Fruit fly (Drosophila melanogaster) whole organism, embryonic: ENCODE measurements around the gene Baldspot.

ENCODE experiments used
- Abd-B ChIP-seq: fragments of 200-800 bp; sonication (Bioruptor generic); optimal IDR thresholded peaks from 2 replicates; lab custom pipeline; 2018; ENCODE audit warnings: missing biosample characterization, mild to moderate bottlenecking, missing genetic modification characterization, moderate library complexity
- Awh ChIP-seq: fragments of 200-800 bp; sonication (Bioruptor generic); IDR thresholded peaks from 2 replicates; pipeline ENCODE4, ENCODE4 v1.3.6; 2022; ENCODE audit warnings: missing biosample characterization, missing genetic modification characterization
- CG10274 ChIP-seq: fragments of 200-800 bp; sonication (Bioruptor generic); optimal IDR thresholded peaks from 3 replicates; lab custom pipeline; 2017; ENCODE audit warnings: missing biosample characterization, mild to moderate bottlenecking, missing genetic modification characterization
- CG10321 ChIP-seq: fragments of 200-800 bp; sonication (Bioruptor generic); IDR thresholded peaks from 2 replicates; pipeline ENCODE4 v1.3.6; 2022; ENCODE audit warnings: missing biosample characterization, missing genetic modification characterization
- CG10543 ChIP-seq: fragments of 200-800 bp; sonication (Bioruptor generic); optimal IDR thresholded peaks from 3 replicates; lab custom pipeline; 2017; ENCODE audit warnings: missing biosample characterization, mild to moderate bottlenecking, missing genetic modification characterization, moderate library complexity
- CG11504 ChIP-seq: fragments of 200-800 bp; sonication (Bioruptor generic); optimal IDR thresholded peaks from 3 replicates; lab custom pipeline; 2019; ENCODE audit warnings: missing biosample characterization, mild to moderate bottlenecking, missing genetic modification characterization, moderate library complexity
- CG11695 ChIP-seq: fragments of 200-800 bp; sonication (Bioruptor generic); IDR thresholded peaks from 3 replicates; pipeline ENCODE4 v1.3.6; 2022; ENCODE audit warnings: missing biosample characterization, missing genetic modification characterization
- CG15269 ChIP-seq: fragments of 200-800 bp; sonication (Bioruptor generic); optimal IDR thresholded peaks from 2 replicates; lab custom pipeline; 2018; ENCODE audit warnings: missing biosample characterization, mild to moderate bottlenecking, missing genetic modification characterization, moderate library complexity
- CG15514 ChIP-seq: fragments of 200-800 bp; sonication (Bioruptor generic); optimal IDR thresholded peaks from 3 replicates; lab custom pipeline; 2017; ENCODE audit warnings: missing biosample characterization, missing genetic modification characterization, mild to moderate bottlenecking, moderate library complexity, missing genetic modification reagents
- CG16863 ChIP-seq: fragments of 200-800 bp; sonication (Bioruptor generic); optimal IDR thresholded peaks from 3 replicates; lab custom pipeline; 2016; ENCODE audit warnings: missing biosample characterization, missing genetic modification characterization
- CG17359 ChIP-seq: fragments of 200-800 bp; sonication (Bioruptor generic); optimal IDR thresholded peaks from 3 replicates; lab custom pipeline; 2018; ENCODE audit warnings: missing biosample characterization, mild to moderate bottlenecking, missing genetic modification characterization, moderate library complexity
- CG33557 ChIP-seq: fragments of 200-800 bp; sonication (Bioruptor generic); optimal IDR thresholded peaks from 2 replicates; lab custom pipeline; 2019; ENCODE audit warnings: missing biosample characterization, mild to moderate bottlenecking, missing genetic modification characterization, moderate library complexity
- CG3847 ChIP-seq: fragments of 200-800 bp; sonication (Bioruptor generic); IDR thresholded peaks from 2 replicates; pipeline ENCODE4 v1.3.6; 2022; ENCODE audit warnings: missing biosample characterization, missing genetic modification characterization
- CG6689 ChIP-seq: fragments of 200-800 bp; sonication (Bioruptor generic); IDR thresholded peaks from 2 replicates; pipeline ENCODE4 v1.3.6; 2022; ENCODE audit warnings: missing biosample characterization, missing genetic modification characterization
- CG7271 ChIP-seq: fragments of 200-800 bp; sonication (Bioruptor generic); optimal IDR thresholded peaks from 2 replicates; lab custom pipeline; 2018; ENCODE audit warnings: missing biosample characterization, mild to moderate bottlenecking, missing genetic modification characterization, moderate library complexity
- CG7556 ChIP-seq: fragments of 200-800 bp; sonication (Bioruptor generic); optimal IDR thresholded peaks from 2 replicates; lab custom pipeline; 2017; ENCODE audit warnings: missing biosample characterization, mild to moderate bottlenecking, missing genetic modification characterization
- CG7745 ChIP-seq: fragments of 200-800 bp; sonication (Bioruptor generic); optimal IDR thresholded peaks from 2 replicates; lab custom pipeline; 2018; ENCODE audit warnings: missing biosample characterization, mild to moderate bottlenecking, missing genetic modification characterization, moderate library complexity
- CG8388 ChIP-seq: fragments of 200-800 bp; sonication (Bioruptor generic); optimal IDR thresholded peaks from 2 replicates; lab custom pipeline; 2019; ENCODE audit warnings: missing biosample characterization, mild to moderate bottlenecking, missing genetic modification characterization, moderate library complexity
- Chrac-16 ChIP-seq: fragments of 200-800 bp; sonication (Bioruptor generic); optimal IDR thresholded peaks from 3 replicates; lab custom pipeline; 2016; ENCODE audit warnings: missing biosample characterization, missing genetic modification characterization
- Ets97D ChIP-seq: fragments of 200-800 bp; sonication (Bioruptor generic); optimal IDR thresholded peaks from 3 replicates; lab custom pipeline; 2016; ENCODE audit warnings: missing biosample characterization, missing genetic modification characterization
- Hmx ChIP-seq: fragments of 200-800 bp; sonication (Bioruptor generic); optimal IDR thresholded peaks from 2 replicates; lab custom pipeline; 2016; ENCODE audit warnings: missing biosample characterization, missing genetic modification characterization
- Hr39 ChIP-seq: fragments of >200 bp; optimal IDR thresholded peaks from 2 replicates; lab custom pipeline; 2017
- Max ChIP-seq: fragments of 200-800 bp; sonication (Bioruptor generic); optimal IDR thresholded peaks from 2 replicates; lab custom pipeline; 2016; ENCODE audit warnings: missing biosample characterization, mild to moderate bottlenecking, missing genetic modification characterization
- NC2α ChIP-seq: fragments of 200-800 bp; sonication (Bioruptor generic); optimal IDR thresholded peaks from 2 replicates; lab custom pipeline; 2016; ENCODE audit warnings: missing biosample characterization, missing genetic modification characterization
- Neu2 ChIP-seq: fragments of 200-800 bp; sonication (Bioruptor generic); optimal IDR thresholded peaks from 3 replicates; lab custom pipeline; 2016; ENCODE audit warnings: missing biosample characterization, missing genetic modification characterization, borderline replicate concordance
- Nf-YA ChIP-seq: fragments of 200-800 bp; sonication (Bioruptor generic); IDR thresholded peaks from 2 replicates; pipeline ENCODE4 v1.3.6; 2022; ENCODE audit warnings: missing biosample characterization, missing genetic modification characterization
- Optix ChIP-seq: fragments of 200-800 bp; sonication (Bioruptor generic); IDR thresholded peaks from 3 replicates; pipeline ENCODE4 v1.3.6; 2022; ENCODE audit warnings: missing biosample characterization, missing genetic modification characterization
- Sin3A ChIP-seq: fragments of >200 bp; optimal IDR thresholded peaks from 2 replicates; lab custom pipeline; 2018
- Sox100B ChIP-seq: fragments of 200-800 bp; sonication (Bioruptor generic); optimal IDR thresholded peaks from 3 replicates; lab custom pipeline; 2018; ENCODE audit warnings: missing biosample characterization, mild to moderate bottlenecking, missing genetic modification characterization
- Usf ChIP-seq: fragments of 200-800 bp; sonication (Bioruptor generic); optimal IDR thresholded peaks from 2 replicates; lab custom pipeline; 2017; ENCODE audit warnings: missing genotype, missing biosample characterization, missing genetic modification characterization
- Vsx1 ChIP-seq: fragments of 200-800 bp; sonication (Bioruptor generic); optimal IDR thresholded peaks from 2 replicates; lab custom pipeline; 2017; ENCODE audit warnings: missing biosample characterization, mild to moderate bottlenecking, missing genetic modification characterization, missing genetic modification reagents
- Xbp1 ChIP-seq: fragments of 200-800 bp; sonication (Bioruptor generic); optimal IDR thresholded peaks from 3 replicates; lab custom pipeline; 2016; ENCODE audit warnings: missing biosample characterization, mild to moderate bottlenecking, missing genetic modification characterization
- ac ChIP-seq: fragments of 200-800 bp; sonication (Bioruptor generic); optimal IDR thresholded peaks from 3 replicates; lab custom pipeline; 2017; ENCODE audit warnings: missing biosample characterization, mild to moderate bottlenecking, missing genetic modification characterization
- ash1 ChIP-seq: fragments of 200-800 bp; sonication (Bioruptor generic); optimal IDR thresholded peaks from 2 replicates; lab custom pipeline; 2018; ENCODE audit warnings: missing biosample characterization, mild to moderate bottlenecking, missing genetic modification characterization
- chinmo ChIP-seq: fragments of 200-800 bp; sonication (Bioruptor generic); IDR thresholded peaks from 4 replicates; pipeline ENCODE4 v1.3.6; 2022; ENCODE audit warnings: missing biosample characterization, missing genetic modification characterization; ENCODE audit not compliant: partially characterized antibody
- crp ChIP-seq, 2 experiments: fragments of 200-800 bp; sonication (Bioruptor generic); optimal IDR thresholded peaks; 2 replicates in 1 of 2; 3 replicates in 1 of 2; lab custom pipeline; 2017; ENCODE audit warnings: missing biosample characterization in 2 of 2, missing genetic modification characterization in 2 of 2, mild to moderate bottlenecking in 1 of 2, moderate library complexity in 1 of 2
- ems ChIP-seq: fragments of 200-800 bp; sonication (Bioruptor generic); optimal IDR thresholded peaks from 3 replicates; lab custom pipeline; 2016; ENCODE audit warnings: missing biosample characterization, missing genetic modification characterization
- en ChIP-seq: fragments of 200-800 bp; sonication (Bioruptor generic); optimal IDR thresholded peaks from 2 replicates; lab custom pipeline; 2016; ENCODE audit warnings: missing biosample characterization, missing genetic modification characterization
- fd102C ChIP-seq: fragments of 200-800 bp; sonication (Bioruptor generic); optimal IDR thresholded peaks from 2 replicates; lab custom pipeline; 2018; ENCODE audit warnings: missing biosample characterization, mild to moderate bottlenecking, missing genetic modification characterization, moderate library complexity
- gt ChIP-seq: fragments of 200-800 bp; sonication (Bioruptor generic); IDR thresholded peaks from 2 replicates; pipeline ENCODE4 v1.3.6; 2022; ENCODE audit warnings: missing biosample characterization, missing genetic modification characterization
- h ChIP-seq: fragments of >200 bp; optimal IDR thresholded peaks from 2 replicates; lab custom pipeline; 2017
- hkb ChIP-seq, 2 experiments: fragments of 200-800 bp in 1 of 2; fragments of >200 bp in 1 of 2; sonication (Bioruptor generic) in 1 of 2; IDR thresholded peaks in 1 of 2; optimal IDR thresholded peaks in 1 of 2; 2 replicates each; pipeline versions ENCODE4 v1.3.6 to Lab custom; 2017 to 2022; ENCODE audit warnings: missing biosample characterization in 1 of 2, missing genetic modification characterization in 1 of 2
- inv ChIP-seq: fragments of 200-800 bp; sonication (Bioruptor generic); IDR thresholded peaks from 2 replicates; pipeline ENCODE4 v1.3.6; 2022; ENCODE audit warnings: missing biosample characterization, missing genetic modification characterization; ENCODE audit not compliant: partially characterized antibody
- maf-S ChIP-seq: fragments of 200-800 bp; sonication (Bioruptor generic); optimal IDR thresholded peaks from 2 replicates; lab custom pipeline; 2016; ENCODE audit warnings: missing biosample characterization, missing genetic modification characterization
- nau ChIP-seq: fragments of 200-800 bp; sonication (Bioruptor generic); optimal IDR thresholded peaks from 3 replicates; lab custom pipeline; 2017; ENCODE audit warnings: missing biosample characterization, mild to moderate bottlenecking, missing genetic modification characterization, missing genetic modification reagents
- oc ChIP-seq: fragments of 200-800 bp; sonication (Bioruptor generic); optimal IDR thresholded peaks from 2 replicates; lab custom pipeline; 2018; ENCODE audit warnings: missing biosample characterization, mild to moderate bottlenecking, missing genetic modification characterization, moderate library complexity
- ranshi ChIP-seq: fragments of 200-800 bp; sonication (Bioruptor generic); IDR thresholded peaks from 2 replicates; pipeline ENCODE4 v1.3.6; 2022; ENCODE audit warnings: missing biosample characterization, missing genetic modification characterization
- sima ChIP-seq: fragments of 200-800 bp; sonication (Bioruptor generic); optimal IDR thresholded peaks from 2 replicates; lab custom pipeline; 2016; ENCODE audit warnings: missing biosample characterization, missing genetic modification characterization
- stc ChIP-seq: fragments of 200-800 bp; sonication (Bioruptor generic); IDR thresholded peaks from 2 replicates; pipeline ENCODE4 v1.3.6; 2022; ENCODE audit warnings: missing biosample characterization, missing genetic modification characterization
- tgo ChIP-seq: fragments of 200-800 bp; sonication (Bioruptor generic); IDR thresholded peaks from 3 replicates; pipeline ENCODE4 v1.3.6; 2022; ENCODE audit warnings: missing biosample characterization, missing genetic modification characterization
- ttk ChIP-seq: fragments of 200-800 bp; sonication (Bioruptor generic); IDR thresholded peaks from 2 replicates; pipeline ENCODE4 v2.1.2; 2022; ENCODE audit warnings: missing biosample characterization, missing genetic modification characterization
- tup ChIP-seq: fragments of 200-800 bp; sonication (Bioruptor generic); optimal IDR thresholded peaks from 2 replicates; lab custom pipeline; 2016; ENCODE audit warnings: missing biosample characterization, mild to moderate bottlenecking, missing genetic modification characterization, moderate library complexity
- yki ChIP-seq: fragments of >200 bp; optimal IDR thresholded peaks from 3 replicates; lab custom pipeline; 2018

The Baldspot gene

DNA sequence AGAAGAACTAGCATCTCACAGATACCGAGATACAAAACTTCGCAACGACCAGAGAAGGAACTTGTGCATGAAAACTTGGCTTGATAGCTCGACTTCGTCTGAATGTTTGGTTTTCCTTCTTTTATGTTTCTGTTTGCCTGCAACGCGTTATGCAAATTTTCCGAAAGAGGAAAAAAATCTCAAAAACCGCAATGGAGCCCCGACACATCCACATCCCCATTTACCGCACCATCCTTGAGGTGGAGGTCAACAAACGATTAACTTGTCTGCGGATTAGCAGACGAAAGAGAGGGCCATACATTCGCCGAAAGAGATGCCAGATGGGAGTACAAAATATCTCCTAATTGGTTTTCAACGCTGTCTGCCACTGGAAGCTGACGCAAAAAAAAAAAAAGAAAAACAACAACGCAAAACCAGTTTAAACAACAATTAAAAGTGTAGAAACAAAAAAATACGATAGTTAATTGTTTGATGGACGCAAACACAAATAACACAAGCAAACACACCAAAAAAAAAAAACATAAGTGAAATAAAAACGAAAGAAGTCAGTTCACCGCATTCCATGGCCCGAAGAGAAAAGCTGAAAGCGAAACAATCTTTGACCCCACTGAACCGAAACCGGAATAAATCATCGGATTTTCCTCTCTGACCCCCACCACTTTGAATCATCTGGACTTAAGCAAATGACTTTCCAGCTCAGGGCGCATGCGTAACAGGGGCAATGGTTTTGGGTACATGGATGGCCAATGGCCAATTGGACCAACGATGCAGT, 33.8 kb upstream of the Baldspot start (continued):
- TF ChIP-seq CG15514 (GFP tag; lab: Kevin White, UChicago): no peak
- no peak for TF ChIP-seq nau (GFP tag; lab: Kevin White, UChicago)
- TF ChIP-seq tup (GFP tag; lab: Kevin White, UChicago): no peak
- no peak for TF ChIP-seq Max (GFP tag; lab: Kevin White, UChicago)
- 0 out of 4 replicates have a peak, but pooled peaks have one; percentile 52 for TF ChIP-seq chinmo
- no peak for TF ChIP-seq Hmx (GFP tag; lab: Kevin White, UChicago)
- TF ChIP-seq Usf (GFP tag; lab: Kevin White, UChicago): no peak
- TF ChIP-seq CG8388 (GFP tag; lab: Kevin White, UChicago): no peak
- TF ChIP-seq crp (GFP tag; optimal IDR thresholded peaks at IDR 0.05; lab: Kevin White, UChicago): no peak
- no peak for TF ChIP-seq CG6689 (GFP tag; lab: Robert Waterston, UW)
- TF ChIP-seq h (lab: Kevin White, UChicago): no peak
- TF ChIP-seq CG10543 (GFP tag; lab: Kevin White, UChicago): no peak
- 0 out of 3 replicates have a peak, but pooled peaks have one; percentile 8 for TF ChIP-seq CG11695 (GFP tag; lab: Robert Waterston, UW)
- TF ChIP-seq Nf-YA (GFP tag; lab: Robert Waterston, UW): no peak
- TF ChIP-seq Ets97D: no peak
- TF ChIP-seq ranshi: no peak
- peak; percentile 12 for TF ChIP-seq CG33557 (GFP tag; lab: Kevin White, UChicago)
- no peak for TF ChIP-seq en (GFP tag; lab: Kevin White, UChicago)
- TF ChIP-seq NC2α (GFP tag; lab: Kevin White, UChicago): no peak
- no peak for TF ChIP-seq Neu2
- TF ChIP-seq fd102C (GFP tag; lab: Kevin White, UChicago): no peak
- no peak for TF ChIP-seq yki
- no peak for TF ChIP-seq sima (GFP tag; lab: Kevin White, UChicago)
- TF ChIP-seq Chrac-16 (GFP tag; lab: Kevin White, UChicago): no peak
- no peak for TF ChIP-seq ems (GFP tag; lab: Kevin White, UChicago)
- TF ChIP-seq oc (tag; lab: Kevin White, UChicago): peak; percentile 31
- TF ChIP-seq inv: no peak
- no peak for TF ChIP-seq Abd-B
- no peak for TF ChIP-seq Awh
- no peak for TF ChIP-seq Hr39
- TF ChIP-seq CG10321 (GFP tag; lab: Robert Waterston, UW): 0 out of 2 replicates have a peak, but pooled peaks have one; percentile 8
- no peak for TF ChIP-seq CG7271 (tag; lab: Kevin White, UChicago)
- TF ChIP-seq Optix: no peak
- no peak for TF ChIP-seq Sox100B (GFP tag; lab: Kevin White, UChicago)
- TF ChIP-seq hkb (optimal IDR thresholded peaks at IDR 0.05; lab: Kevin White, UChicago): no peak
- no peak for TF ChIP-seq hkb (GFP tag; IDR thresholded peaks at IDR 0.05; lab: Robert Waterston, UW)
- no peak for TF ChIP-seq tgo (GFP tag; lab: Robert Waterston, UW)

DNA sequence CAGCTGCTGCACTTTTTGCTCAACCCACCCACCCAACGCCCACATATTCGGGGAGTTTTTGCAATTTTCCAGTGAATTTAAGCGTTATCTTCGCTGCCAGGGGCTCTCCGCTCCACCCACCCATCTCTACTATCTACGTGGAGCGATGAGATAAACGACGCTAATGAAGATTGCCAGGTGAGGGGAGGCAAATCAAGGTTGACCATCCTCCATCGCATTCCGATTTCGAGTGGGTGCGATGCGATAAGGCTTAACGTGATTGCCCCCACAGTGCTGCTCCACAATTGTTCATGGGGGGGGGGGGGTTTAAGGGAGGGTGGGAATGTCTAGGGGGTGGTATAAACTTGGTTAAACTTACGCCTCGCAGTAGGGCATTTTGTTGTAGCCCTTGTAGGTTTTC, 32.4 kb upstream of the Baldspot start:
- TF ChIP-seq maf-S: no peak
- TF ChIP-seq stc (GFP tag; lab: Robert Waterston, UW): no peak
- no peak for TF ChIP-seq CG10274 (GFP tag; lab: Kevin White, UChicago)
- no peak for TF ChIP-seq CG16863
- no peak for TF ChIP-seq gt (GFP tag; lab: Robert Waterston, UW)
- TF ChIP-seq Vsx1 (GFP tag; lab: Kevin White, UChicago): peak; percentile 52
- TF ChIP-seq ash1 (GFP tag; lab: Kevin White, UChicago): no peak
- no peak for TF ChIP-seq CG11504 (tag; lab: Kevin White, UChicago)
- no peak for TF ChIP-seq CG17359 (tag; lab: Kevin White, UChicago)
- no peak for TF ChIP-seq CG15269 (tag; lab: Kevin White, UChicago)
- TF ChIP-seq ac (GFP tag; lab: Kevin White, UChicago): no peak
- TF ChIP-seq Xbp1 (GFP tag; lab: Kevin White, UChicago): no peak
- TF ChIP-seq Sin3A (lab: Kevin White, UChicago): no peak
- no peak for TF ChIP-seq CG7556 (GFP tag; lab: Kevin White, UChicago)
- TF ChIP-seq CG3847 (GFP tag; lab: Robert Waterston, UW): no peak
- TF ChIP-seq ttk (GFP tag; lab: Robert Waterston, UW): peak; percentile 68
- TF ChIP-seq CG7745: no peak
